Fruit fly (Drosophila melanogaster) S2 (cell line): ENCODE data around the gene CG32855.

Experiments used
- CG8478 ChIP-seq: fragments of >200 bp; optimal IDR thresholded peaks from 2 replicates; lab custom pipeline; 2018
- CTCF ChIP-seq, 2 experiments: fragments of >200 bp; optimal IDR thresholded peaks; 2 replicates each; lab custom pipeline; 2018

DNA sequence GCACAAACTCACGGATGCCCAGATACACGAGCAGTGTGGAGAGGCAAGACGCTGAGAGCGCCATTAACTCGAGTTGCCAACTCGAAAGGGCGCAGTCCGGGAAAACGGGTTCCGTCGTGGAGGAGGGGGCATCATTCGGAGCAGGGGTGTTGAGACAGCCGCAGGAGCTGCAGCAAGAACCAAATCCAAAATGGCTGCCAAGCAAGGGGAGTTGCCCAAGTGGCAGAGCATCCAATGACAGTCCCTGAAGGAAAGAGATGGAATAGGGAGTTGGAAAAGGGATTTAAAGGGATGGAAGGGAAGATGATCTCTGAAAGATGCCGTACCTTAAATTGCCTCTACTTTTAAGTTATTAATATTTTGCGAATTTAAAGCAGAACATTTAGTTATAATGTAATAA is 42.7 kb downstream of the CG32855 start:
- no peak for TF ChIP-seq CTCF (optimal IDR thresholded peaks at IDR 0.05; lab: Kevin White, UChicago)
- TF ChIP-seq CG8478 = no peak
